Worm (Caenorhabditis elegans): ENCODE results near the gene Y41G9A.5.

- TF ChIP-seq flt-1 (GFP tag; IDR thresholded peaks at IDR 0.05) = no peak
- no peak for TF ChIP-seq ets-7 (tag; optimal IDR thresholded peaks at IDR 0.05)
- no peak for TF ChIP-seq ama-1 (optimal IDR thresholded peaks at IDR 0.05)
- TF ChIP-seq ceh-36 (tag; optimal IDR thresholded peaks at IDR 0.05) = no peak
- no peak for TF ChIP-seq F13C5.2 (tag; optimal IDR thresholded peaks at IDR 0.05)
- no peak for TF ChIP-seq tbx-11 (GFP tag; IDR thresholded peaks at IDR 0.05)
- no peak for TF ChIP-seq aly-1 (tag; optimal IDR thresholded peaks at IDR 0.05)
- no peak for TF ChIP-seq pes-1 (GFP tag; IDR thresholded peaks at IDR 0.05)
- no peak for TF ChIP-seq hmbx-1 (tag; optimal IDR thresholded peaks at IDR 0.05)
- TF ChIP-seq ceh-13 (GFP tag; optimal IDR thresholded peaks at IDR 0.05) = no peak
- TF ChIP-seq B0310.2 (tag; optimal IDR thresholded peaks at IDR 0.05) = no peak
Observed at ce11 chrX:2924438-2924837, 22.0 kb upstream of the Y41G9A.5 start.
